Worm (Caenorhabditis elegans): ENCODE measurements around the gene irld-52.
A peak's percentile ranks its signal among the peaks of the same experiment; 100 is the strongest.

Gene irld-52

ce11 chrV:15766122-15766594 lies 13.3 kb upstream of the irld-52 start, which contains the start of the genes haf-3 and F57A10.2 (continued):
- TF ChIP-seq gmeb-1 (tag; optimal IDR thresholded peaks at IDR 0.05) (peak; percentile 99), mdl-1 (tag; optimal IDR thresholded peaks at IDR 0.05) (peak in 1 of 2 experiments; percentile 19), ama-1 (optimal IDR thresholded peaks at IDR 0.05) (peak; percentile 60), ZK546.5 (tag; optimal IDR thresholded peaks at IDR 0.05) (no peak), unc-55 (GFP tag; optimal IDR thresholded peaks at IDR 0.05) (peak; percentile 94)

ce11 chrV:15769072-15769471 lies 10.4 kb upstream of the irld-52 start, which contains the start of gene F57A10.4:
F57A10.4 (plus strand) TSS chrV:15769438.
- TF ChIP-seq nhr-6 (tag; optimal IDR thresholded peaks at IDR 0.05), result no peak
- no peak for TF ChIP-seq mbf-1 (tag; optimal IDR thresholded peaks at IDR 0.05)
- no peak for TF ChIP-seq nhr-10 (tag; optimal IDR thresholded peaks at IDR 0.05)
- TF ChIP-seq elt-3 (tag; optimal IDR thresholded peaks at IDR 0.05), result no peak
- no peak for TF ChIP-seq lin-39 (tag; optimal IDR thresholded peaks at IDR 0.05)
- no peak for TF ChIP-seq F13H6.1 (tag; optimal IDR thresholded peaks at IDR 0.05)
- TF ChIP-seq lsy-2 (tag; optimal IDR thresholded peaks at IDR 0.05), result no peak
- TF ChIP-seq alr-1 (tag; optimal IDR thresholded peaks at IDR 0.05), result no peak
- no peak for TF ChIP-seq nhr-129 (tag; optimal IDR thresholded peaks at IDR 0.05)
- no peak for TF ChIP-seq crh-2 (tag; optimal IDR thresholded peaks at IDR 0.05)
- TF ChIP-seq ama-1 (optimal IDR thresholded peaks at IDR 0.05), result no peak
- TF ChIP-seq snpc-4 (tag; optimal IDR thresholded peaks at IDR 0.05), result no peak
- TF ChIP-seq skn-1 (tag; optimal IDR thresholded peaks at IDR 0.05), result no peak
- no peak for TF ChIP-seq gmeb-1 (tag; optimal IDR thresholded peaks at IDR 0.05)
- TF ChIP-seq nhr-21 (tag; optimal IDR thresholded peaks at IDR 0.05), result no peak
- TF ChIP-seq lin-13 (GFP tag; optimal IDR thresholded peaks at IDR 0.05), result no peak
- no peak for TF ChIP-seq mab-5 (tag; optimal IDR thresholded peaks at IDR 0.05)
- no peak for TF ChIP-seq blmp-1 (tag; optimal IDR thresholded peaks at IDR 0.05; ENCODE audit: insufficient read depth)
- no peak for TF ChIP-seq nhr-12 (tag; optimal IDR thresholded peaks at IDR 0.05)

DNA sequence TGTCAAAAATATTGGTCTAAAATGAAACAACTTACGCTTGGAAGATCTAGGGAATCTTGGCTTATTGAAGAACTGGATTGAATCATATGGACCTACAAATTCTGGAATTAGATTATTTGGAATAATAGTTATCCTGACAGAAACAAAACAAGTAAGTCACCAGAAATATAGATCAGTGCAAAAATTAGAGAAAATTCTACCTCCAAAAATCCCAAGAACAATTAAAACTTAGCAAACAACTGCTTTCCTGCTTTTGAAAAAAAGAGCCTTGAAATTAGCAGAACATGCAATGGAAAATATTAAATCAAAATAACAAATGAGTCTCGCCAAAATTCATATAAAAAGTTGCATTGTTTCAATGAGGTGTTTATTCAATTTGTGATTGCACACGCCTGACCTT lies 6.3 kb upstream of the irld-52 start, which contains the start of gene nhr-60:
TSS of gene nhr-60 (minus strand) at position 101 of the 400 bp plus-strand sequence.
- TF ChIP-seq nhr-6 (tag; optimal IDR thresholded peaks at IDR 0.05), result no peak
- no peak for TF ChIP-seq unc-39 (tag; optimal IDR thresholded peaks at IDR 0.05)
- no peak for TF ChIP-seq nhr-11 (tag; optimal IDR thresholded peaks at IDR 0.05)
- TF ChIP-seq Y55F3AM.14 (GFP tag; optimal IDR thresholded peaks at IDR 0.05), result no peak
- no peak for TF ChIP-seq nhr-23 (tag; optimal IDR thresholded peaks at IDR 0.05)
- no peak for TF ChIP-seq F13H6.1 (tag; optimal IDR thresholded peaks at IDR 0.05)
- TF ChIP-seq ceh-16 (tag; optimal IDR thresholded peaks at IDR 0.05), result no peak
- TF ChIP-seq zag-1 (tag; optimal IDR thresholded peaks at IDR 0.05), result no peak
- no peak for TF ChIP-seq ztf-4 (tag; optimal IDR thresholded peaks at IDR 0.05)
- TF ChIP-seq nhr-21 (tag; optimal IDR thresholded peaks at IDR 0.05), result no peak
- no peak for TF ChIP-seq snpc-4 (tag; optimal IDR thresholded peaks at IDR 0.05)
- no peak for TF ChIP-seq ceh-82 (tag; optimal IDR thresholded peaks at IDR 0.05)
- TF ChIP-seq blmp-1 (tag; optimal IDR thresholded peaks at IDR 0.05; ENCODE audit: insufficient read depth), result no peak
- no peak for TF ChIP-seq C34F6.9 (tag; optimal IDR thresholded peaks at IDR 0.05)
- TF ChIP-seq mab-5 (tag; optimal IDR thresholded peaks at IDR 0.05), result no peak
- no peak for TF ChIP-seq unc-55 (GFP tag; optimal IDR thresholded peaks at IDR 0.05)
- no peak for TF ChIP-seq lin-39 (tag; optimal IDR thresholded peaks at IDR 0.05)

ce11 chrV:15773941-15774340 lies 5.5 kb upstream of the irld-52 start:
- TF ChIP-seq mdl-1 (tag; optimal IDR thresholded peaks at IDR 0.05), result peak in 1 of 2 experiments; percentile 1
- no peak for TF ChIP-seq mbf-1 (tag; optimal IDR thresholded peaks at IDR 0.05)
- TF ChIP-seq egl-27 (tag; optimal IDR thresholded peaks at IDR 0.05), result no peak
- no peak for TF ChIP-seq zag-1 (tag; optimal IDR thresholded peaks at IDR 0.05)
- no peak for TF ChIP-seq ztf-11 (tag; optimal IDR thresholded peaks at IDR 0.05)
- TF ChIP-seq F13H6.1 (tag; optimal IDR thresholded peaks at IDR 0.05), result no peak
- no peak for TF ChIP-seq nhr-77 (tag; optimal IDR thresholded peaks at IDR 0.05)
- TF ChIP-seq sma-9 (GFP tag; optimal IDR thresholded peaks at IDR 0.05), result peak; percentile 29
- TF ChIP-seq sma-9 (tag; optimal IDR thresholded peaks at IDR 0.05), result no peak

- TF ChIP-seq peb-1 (tag; optimal IDR thresholded peaks at IDR 0.05), result no peak
- TF ChIP-seq lin-39 (tag; optimal IDR thresholded peaks at IDR 0.05), result no peak
These were observed 2.8 kb upstream of the irld-52 start, which contains the start of gene nhr-283 for ce11 chrV:15776651-15777050. nhr-283 (minus strand) TSS chrV:15776751.
